Worm (Caenorhabditis elegans) whole organism, mixed stage, embryonic: ENCODE results near the gene ubh-2.

ENCODE experiments used
- bed-3 ChIP-seq: fragments of 200-800 bp; sonication (Bioruptor generic); optimal IDR thresholded peaks from 3 replicates; lab custom pipeline; 2018; ENCODE audit warnings: mild to moderate bottlenecking, missing genetic modification characterization, moderate library complexity, missing compliant biosample characterization
- blmp-1 ChIP-seq: fragments of 150-350 bp; optimal IDR thresholded peaks from 2 replicates; lab custom pipeline; 2014; ENCODE audit warnings: missing biosample characterization, missing genetic modification characterization
- elt-1 ChIP-seq: sonication (generic microtip); optimal IDR thresholded peaks from 2 replicates; lab custom pipeline; 2017; ENCODE audit warnings: missing genetic modification characterization, mild to moderate bottlenecking, missing compliant biosample characterization, antibody characterized with exemption, moderate library complexity, borderline replicate concordance; ENCODE audit not compliant: insufficient read depth
- elt-3 ChIP-seq: fragments of 150-350 bp; optimal IDR thresholded peaks from 2 replicates; lab custom pipeline; 2014; ENCODE audit warnings: missing biosample characterization, missing genetic modification characterization
- lsy-2 ChIP-seq: fragments of 150-350 bp; optimal IDR thresholded peaks from 2 replicates; lab custom pipeline; 2014; ENCODE audit warnings: missing biosample characterization, missing genetic modification characterization
- mab-5 ChIP-seq: fragments of 150-350 bp; optimal IDR thresholded peaks from 2 replicates; lab custom pipeline; 2014; ENCODE audit warnings: missing biosample characterization, missing genetic modification characterization
- mls-2 ChIP-seq: sonication (generic microtip); optimal IDR thresholded peaks from 2 replicates; lab custom pipeline; 2016; ENCODE audit warnings: mild to moderate bottlenecking, missing genetic modification characterization, moderate library complexity, missing compliant biosample characterization
- nhr-12 ChIP-seq: fragments of 150-350 bp; optimal IDR thresholded peaks from 2 replicates; lab custom pipeline; 2014; ENCODE audit warnings: missing biosample characterization, missing genetic modification characterization
- nhr-237 ChIP-seq: fragments of 150-350 bp; optimal IDR thresholded peaks from 2 replicates; lab custom pipeline; 2014; ENCODE audit warnings: missing biosample characterization, missing genetic modification characterization
- nhr-76 ChIP-seq: sonication (generic microtip); optimal IDR thresholded peaks from 2 replicates; lab custom pipeline; 2017; ENCODE audit warnings: missing biosample characterization, missing genetic modification characterization
- pha-4 ChIP-seq: fragments of 150-350 bp; optimal IDR thresholded peaks from 2 replicates; lab custom pipeline; 2018; ENCODE audit warnings: missing biosample characterization, missing genetic modification reagents, missing genetic modification characterization
- unc-39 ChIP-seq: fragments of 150-350 bp; optimal IDR thresholded peaks from 2 replicates; lab custom pipeline; 2014; ENCODE audit warnings: missing biosample characterization, missing genetic modification characterization
- unc-62 ChIP-seq: fragments of 150-350 bp; optimal IDR thresholded peaks from 2 replicates; lab custom pipeline; 2014; ENCODE audit warnings: missing biosample characterization, missing genetic modification reagents, missing genetic modification characterization
- ztf-11 ChIP-seq: fragments of 150-350 bp; optimal IDR thresholded peaks from 2 replicates; lab custom pipeline; 2014; ENCODE audit warnings: missing biosample characterization, missing genetic modification characterization

DNA sequence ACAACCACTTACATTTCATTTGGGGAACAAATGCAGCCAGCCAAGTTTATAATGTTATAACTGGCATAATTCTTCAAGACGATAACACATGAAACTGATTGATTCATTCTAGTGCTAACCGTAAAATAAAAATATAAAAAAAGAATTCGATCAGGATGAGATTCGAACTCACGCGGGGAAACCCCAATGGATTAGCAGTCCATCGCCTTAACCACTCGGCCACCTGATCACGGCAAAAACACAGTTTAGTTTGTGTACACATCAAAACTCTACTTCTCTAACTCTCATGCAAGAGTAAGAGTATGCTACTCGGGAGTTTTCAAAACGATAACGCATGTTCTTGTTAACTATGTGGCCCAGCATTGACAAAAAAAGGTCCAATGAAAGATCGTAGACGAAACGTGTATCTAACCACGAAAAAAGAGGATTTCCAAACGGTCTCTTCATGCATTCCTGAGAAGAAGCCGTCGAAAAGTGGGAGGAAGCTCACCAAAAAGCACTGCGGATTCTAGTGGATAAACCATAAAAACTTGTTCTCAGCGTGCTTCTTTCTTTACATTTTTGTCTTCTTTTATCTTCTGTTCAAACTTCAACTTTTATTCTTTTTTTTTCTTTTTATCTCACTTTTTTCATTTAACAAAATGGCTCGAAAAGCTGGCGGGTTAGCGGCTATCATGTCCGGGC is 42.2 kb upstream of the ubh-2 start, which contains the start of gene twk-10:
- TF ChIP-seq ztf-11 (tag; lab: Kevin White, UChicago) (no peak), elt-3 (tag; lab: Kevin White, UChicago) (no peak), mls-2 (tag; lab: Kevin White, UChicago) (no peak), lsy-2 (tag; lab: Kevin White, UChicago) (no peak), unc-39 (tag; lab: Kevin White, UChicago) (no peak), blmp-1 (no peak), unc-62 (GFP tag; lab: Kevin White, UChicago) (no peak), pha-4 (tag; lab: Kevin White, UChicago) (no peak), elt-1 (tag; lab: Kevin White, UChicago) (no peak), nhr-76 (tag; lab: Kevin White, UChicago) (no peak), nhr-12 (tag; lab: Kevin White, UChicago) (no peak), bed-3 (no peak), mab-5 (tag; lab: Kevin White, UChicago) (no peak), nhr-237 (tag; lab: Kevin White, UChicago) (no peak)
